Worm (Caenorhabditis elegans): ENCODE data around the gene glt-6.

Gene glt-6

DNA sequence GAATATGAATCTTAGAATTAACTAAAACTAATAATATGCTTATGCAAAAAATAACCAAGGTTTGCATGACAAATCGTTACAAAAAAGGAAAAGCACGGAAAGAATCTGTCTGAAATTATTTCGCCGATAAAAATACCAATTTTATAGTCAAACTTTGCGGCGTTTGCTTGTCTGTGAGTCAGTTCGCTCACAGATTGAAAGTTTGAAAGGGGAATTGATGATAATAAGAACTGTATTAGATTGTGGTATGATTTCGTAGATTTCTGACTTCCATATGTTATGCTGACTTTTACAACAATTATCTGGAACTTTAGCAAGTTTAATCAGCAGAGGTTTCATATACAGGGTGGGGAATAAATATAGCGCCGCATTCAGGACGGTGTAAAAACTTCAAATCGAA is 43.2 kb upstream of the glt-6 start, which contains the start of gene F13B6.2:
Gene F13B6.2 (minus strand): TSS at position 101 of the 400 bp plus-strand sequence.
- TF ChIP-seq mab-9 (GFP tag; IDR thresholded peaks at IDR 0.05): no peak
- TF ChIP-seq ceh-8 (GFP tag; optimal IDR thresholded peaks at IDR 0.05): no peak
- TF ChIP-seq snu-23 (GFP tag; optimal IDR thresholded peaks at IDR 0.05): no peak
- no peak for TF ChIP-seq nhr-71 (tag; optimal IDR thresholded peaks at IDR 0.05)
- TF ChIP-seq unc-62 (GFP tag; optimal IDR thresholded peaks at IDR 0.05): no peak
- no peak for TF ChIP-seq C04F5.9 (tag; optimal IDR thresholded peaks at IDR 0.05)
- no peak for TF ChIP-seq F16B12.6 (tag; optimal IDR thresholded peaks at IDR 0.05)
- no peak for TF ChIP-seq lir-3 (tag; optimal IDR thresholded peaks at IDR 0.05; ENCODE audit: poor library complexity)
- no peak for TF ChIP-seq fos-1 (tag; optimal IDR thresholded peaks at IDR 0.05)
- TF ChIP-seq unc-30 (tag; optimal IDR thresholded peaks at IDR 0.05): no peak

DNA sequence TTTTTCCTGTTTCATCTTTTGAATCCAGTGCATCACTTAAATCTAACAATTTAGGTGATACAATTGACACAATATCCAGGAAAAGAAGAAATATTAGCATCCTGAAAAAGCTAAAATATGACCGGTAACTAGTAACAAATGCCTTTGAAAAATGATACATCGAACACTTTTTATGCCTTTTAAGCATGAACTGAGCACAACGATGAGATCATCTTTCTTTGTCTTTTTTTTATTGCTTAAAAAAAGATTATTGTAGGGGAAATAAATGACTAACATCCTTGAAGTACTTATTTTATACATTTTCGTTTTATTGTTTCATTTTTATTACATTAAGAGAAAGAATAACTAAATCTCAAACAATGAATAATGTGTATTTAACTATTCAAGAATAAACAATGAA is 37.6 kb upstream of the glt-6 start, which contains the start of gene F13B6.3:
Gene F13B6.3 (minus strand): TSS at position 101 of the 400 bp plus-strand sequence.
- TF ChIP-seq nhr-237 (tag; optimal IDR thresholded peaks at IDR 0.05) (no peak), tlp-1 (tag; optimal IDR thresholded peaks at IDR 0.05) (no peak), nhr-47 (tag; optimal IDR thresholded peaks at IDR 0.05) (no peak), lin-39 (tag; optimal IDR thresholded peaks at IDR 0.05) (no peak), unc-98 (GFP tag; IDR thresholded peaks at IDR 0.05) (no peak), nhr-11 (tag; optimal IDR thresholded peaks at IDR 0.05) (no peak), nhr-85 (tag) (no peak), nhr-19 (GFP tag; conservative IDR thresholded peaks at IDR 0.05) (no peak), dsc-1 (tag; optimal IDR thresholded peaks at IDR 0.05) (no peak), nhr-28 (tag; optimal IDR thresholded peaks at IDR 0.05) (no peak), ces-1 (GFP tag; optimal IDR thresholded peaks at IDR 0.05) (no peak), ceh-82 (tag; optimal IDR thresholded peaks at IDR 0.05) (no peak), efl-3 (GFP tag; optimal IDR thresholded peaks at IDR 0.05) (no peak), ceh-63 (GFP tag; optimal IDR thresholded peaks at IDR 0.05) (no peak)

- TF ChIP-seq unc-86 (tag; optimal IDR thresholded peaks at IDR 0.05) (no peak), nhr-90 (tag; optimal IDR thresholded peaks at IDR 0.05; ENCODE audit: poor library complexity) (no peak), rnt-1 (tag; optimal IDR thresholded peaks at IDR 0.05) (no peak), jun-1 (tag; optimal IDR thresholded peaks at IDR 0.05) (peak; percentile 55), elt-2 (tag; optimal IDR thresholded peaks at IDR 0.05) (peak; percentile 46), efl-1 (optimal IDR thresholded peaks at IDR 0.05) (no peak), efl-1 (GFP tag; optimal IDR thresholded peaks at IDR 0.05 in 1 of 2) (peak in 1 of 2 experiments; percentile 33), ceh-8 (GFP tag; optimal IDR thresholded peaks at IDR 0.05) (no peak), nhr-20 (tag; optimal IDR thresholded peaks at IDR 0.05) (no peak), vab-15 (tag; optimal IDR thresholded peaks at IDR 0.05) (no peak), lin-39 (tag; optimal IDR thresholded peaks at IDR 0.05) (no peak)
Measured at ce11 chrIV:7467170-7467569, 36.3 kb upstream of the glt-6 start.

DNA sequence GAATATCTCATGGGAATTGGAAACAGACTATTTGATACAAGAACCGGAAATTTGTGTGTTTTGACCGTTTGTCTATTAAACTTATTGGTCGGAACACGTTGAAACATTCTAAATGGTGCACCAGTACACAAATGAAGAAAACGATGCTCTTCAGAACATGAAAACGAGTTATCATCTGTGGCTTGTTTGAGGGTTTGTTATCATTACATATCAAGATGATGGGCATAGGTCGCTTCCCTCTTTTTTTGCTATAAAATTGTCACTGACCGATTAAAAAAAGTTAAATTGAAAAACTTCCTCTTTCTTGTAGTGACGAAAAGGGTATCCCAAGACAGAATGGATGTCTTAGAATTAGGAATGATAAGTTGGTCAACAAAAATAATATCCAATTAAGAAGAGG is 34.8 kb upstream of the glt-6 start:
- TF ChIP-seq hpl-2 (GFP tag; optimal IDR thresholded peaks at IDR 0.05): no peak
- no peak for TF ChIP-seq sox-4 (tag; optimal IDR thresholded peaks at IDR 0.05)
- TF ChIP-seq fkh-4 (tag; optimal IDR thresholded peaks at IDR 0.05; ENCODE audit: borderline replicate concordance): no peak
- no peak for TF ChIP-seq ceh-63 (GFP tag; optimal IDR thresholded peaks at IDR 0.05)
- TF ChIP-seq nhr-237 (tag; optimal IDR thresholded peaks at IDR 0.05): no peak
- no peak for TF ChIP-seq lin-35 (GFP tag; optimal IDR thresholded peaks at IDR 0.05)
- TF ChIP-seq nhr-20 (tag; optimal IDR thresholded peaks at IDR 0.05): no peak
- no peak for TF ChIP-seq nhr-85 (tag)
- TF ChIP-seq aly-2 (tag; optimal IDR thresholded peaks at IDR 0.05): no peak
- TF ChIP-seq C04F5.9 (tag; optimal IDR thresholded peaks at IDR 0.05): no peak
- no peak for TF ChIP-seq snpc-4 (tag; optimal IDR thresholded peaks at IDR 0.05)
- TF ChIP-seq efl-3 (GFP tag; optimal IDR thresholded peaks at IDR 0.05): no peak
- no peak for TF ChIP-seq aha-1 (tag; optimal IDR thresholded peaks at IDR 0.05)
- TF ChIP-seq ceh-88 (GFP tag; IDR thresholded peaks at IDR 0.05): no peak
- no peak for TF ChIP-seq nhr-28 (tag; optimal IDR thresholded peaks at IDR 0.05)
- no peak for TF ChIP-seq irx-1 (tag; optimal IDR thresholded peaks at IDR 0.05)
- TF ChIP-seq unc-130 (tag; optimal IDR thresholded peaks at IDR 0.05): no peak
- no peak for TF ChIP-seq alr-1 (tag; optimal IDR thresholded peaks at IDR 0.05; ENCODE audit: borderline replicate concordance)
- TF ChIP-seq zag-1 (tag; optimal IDR thresholded peaks at IDR 0.05): no peak
- TF ChIP-seq mep-1 (tag; optimal IDR thresholded peaks at IDR 0.05): no peak
